Worm (Caenorhabditis elegans): Measurements from ENCODE around the gene glna-1.

glna-1 gene

ce11 chrII:14678157-14678556 is 55.2 kb downstream of the glna-1 start, which contains the start of gene hhat-1:
Gene hhat-1 (plus strand): TSS chrII:14678457.
- TF ChIP-seq Y53G8AR.9 (GFP tag; conservative IDR thresholded peaks at IDR 0.05) (no peak), nfya-2 (GFP tag; IDR thresholded peaks at IDR 0.05) (no peak), bed-2 (GFP tag; IDR thresholded peaks at IDR 0.05) (no peak), lin-35 (GFP tag; optimal IDR thresholded peaks at IDR 0.05) (no peak), lsy-27 (tag; optimal IDR thresholded peaks at IDR 0.05; ENCODE audit: borderline replicate concordance, insufficient read depth) (no peak), lin-26 (GFP tag; IDR thresholded peaks at IDR 0.05) (no peak), nhr-90 (tag; optimal IDR thresholded peaks at IDR 0.05) (no peak), Y79H2A.3 (GFP tag; conservative IDR thresholded peaks at IDR 0.05) (no peak)

DNA sequence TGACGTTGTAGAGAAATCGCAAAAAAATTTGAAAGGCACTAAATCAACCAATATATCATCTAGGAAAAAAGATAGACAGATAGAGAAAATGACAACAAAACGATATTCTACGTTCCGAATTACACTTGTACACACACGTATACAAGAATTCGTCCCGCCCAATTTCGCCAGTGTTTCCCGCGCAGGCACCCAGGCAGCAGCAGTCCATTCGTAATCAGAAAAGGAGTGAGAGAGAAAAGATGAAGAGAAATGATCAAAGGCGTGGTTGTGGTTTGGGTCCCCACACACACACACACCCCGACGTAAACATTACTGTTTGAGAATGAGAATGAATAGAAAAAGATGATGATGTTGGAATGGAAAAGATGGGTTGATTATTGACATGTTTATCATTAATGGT is 59.7 kb downstream of the glna-1 start:
- TF ChIP-seq Y56A3A.18 (GFP tag; IDR thresholded peaks at IDR 0.05) (no peak), mes-4 (tag; optimal IDR thresholded peaks at IDR 0.05) (no peak), attf-3 (GFP tag; conservative IDR thresholded peaks at IDR 0.05) (no peak), ccch-3 (GFP tag; optimal IDR thresholded peaks at IDR 0.05) (no peak), T26A5.8 (tag; optimal IDR thresholded peaks at IDR 0.05) (no peak), rcor-1 (GFP tag; IDR thresholded peaks at IDR 0.05) (no peak)

DNA sequence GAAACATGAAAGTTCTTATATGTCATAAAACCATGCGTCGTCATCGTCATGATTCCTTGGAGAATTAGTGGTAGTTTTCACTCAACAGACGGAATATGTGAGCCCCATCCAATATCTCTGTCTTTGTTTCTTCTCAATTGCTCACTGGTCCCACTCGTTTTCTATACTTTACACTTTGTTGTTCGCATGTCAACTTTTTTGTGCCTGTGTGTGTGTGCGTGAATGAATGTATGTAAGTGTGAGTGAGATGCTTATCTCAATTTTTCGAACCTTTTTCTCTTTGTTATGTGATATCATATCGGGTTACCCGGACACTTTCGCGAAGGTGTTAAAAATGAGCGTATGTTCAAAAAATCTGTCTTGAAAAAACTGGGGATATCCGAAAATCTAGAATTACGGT is 61.2 kb downstream of the glna-1 start:
- TF ChIP-seq zfh-2 (GFP tag; conservative IDR thresholded peaks at IDR 0.05) (no peak), bed-1 (GFP tag; IDR thresholded peaks at IDR 0.05) (no peak), B0261.1 (tag; optimal IDR thresholded peaks at IDR 0.05) (no peak), hsf-1 (GFP tag; IDR thresholded peaks at IDR 0.05) (no peak), C17E4.6 (GFP tag; IDR thresholded peaks at IDR 0.05) (no peak), fkh-3 (tag; optimal IDR thresholded peaks at IDR 0.05) (no peak), lin-35 (GFP tag; optimal IDR thresholded peaks at IDR 0.05) (no peak), zim-3 (tag; optimal IDR thresholded peaks at IDR 0.05) (no peak), F22D6.2 (tag; optimal IDR thresholded peaks at IDR 0.05) (no peak), ztf-22 (GFP tag; optimal IDR thresholded peaks at IDR 0.05) (no peak), madf-8 (GFP tag; conservative IDR thresholded peaks at IDR 0.05) (no peak), Y79H2A.3 (GFP tag; conservative IDR thresholded peaks at IDR 0.05) (no peak), hlh-12 (tag; optimal IDR thresholded peaks at IDR 0.05) (no peak), T26A5.8 (tag; optimal IDR thresholded peaks at IDR 0.05) (no peak)
